Fruit fly (Drosophila melanogaster) whole organism, prepupa: ENCODE data around the gene CG5968.

Experiments
- CG10631 ChIP-seq: fragments of 200-800 bp; sonication (Bioruptor generic); optimal IDR thresholded peaks from 2 replicates; lab custom pipeline; 2016; ENCODE audit warnings: missing biosample characterization, missing genetic modification characterization
- CG10669 ChIP-seq: fragments of 200-800 bp; sonication (Bioruptor generic); optimal IDR thresholded peaks from 3 replicates; lab custom pipeline; 2018; ENCODE audit warnings: missing biosample characterization, mild to moderate bottlenecking, missing genetic modification characterization, moderate library complexity
- CG11762 ChIP-seq: fragments of 200-800 bp; sonication (Bioruptor generic); optimal IDR thresholded peaks from 3 replicates; lab custom pipeline; 2016; ENCODE audit warnings: missing biosample characterization, missing genetic modification characterization; ENCODE audit not compliant: insufficient read depth
- CG15336 ChIP-seq: fragments of 200-800 bp; sonication (Bioruptor generic); IDR thresholded peaks from 2 replicates; pipeline ENCODE4 v1.3.6; 2022; ENCODE audit warnings: missing biosample characterization, missing genetic modification characterization
- CG1621 ChIP-seq: fragments of 200-800 bp; sonication (Bioruptor generic); optimal IDR thresholded peaks from 3 replicates; lab custom pipeline; 2018; ENCODE audit warnings: missing biosample characterization, mild to moderate bottlenecking, missing genetic modification characterization
- CG16779 ChIP-seq: fragments of 200-800 bp; sonication (Bioruptor generic); optimal IDR thresholded peaks from 3 replicates; lab custom pipeline; 2017; ENCODE audit warnings: missing biosample characterization, mild to moderate bottlenecking, missing genetic modification characterization
- CG3032 ChIP-seq: fragments of 200-800 bp; optimal IDR thresholded peaks from 2 replicates; lab custom pipeline; 2019; ENCODE audit warnings: missing biosample characterization, mild to moderate bottlenecking, missing genetic modification characterization, moderate library complexity
- CG31627 ChIP-seq: fragments of 200-800 bp; sonication (Bioruptor generic); optimal IDR thresholded peaks from 3 replicates; lab custom pipeline; 2016; ENCODE audit warnings: missing biosample characterization, missing genetic modification characterization
- CG32006 ChIP-seq: fragments of 200-800 bp; sonication (Bioruptor generic); optimal IDR thresholded peaks from 3 replicates; lab custom pipeline; 2017; ENCODE audit warnings: missing biosample characterization, mild to moderate bottlenecking, missing genetic modification characterization
- CG34406 ChIP-seq: fragments of 200-800 bp; sonication (Bioruptor generic); optimal IDR thresholded peaks from 3 replicates; lab custom pipeline; 2016; ENCODE audit warnings: missing biosample characterization, missing genetic modification characterization
- CG3919 ChIP-seq: fragments of 200-800 bp; sonication (Bioruptor generic); optimal IDR thresholded peaks from 3 replicates; lab custom pipeline; 2016; ENCODE audit warnings: missing biosample characterization, missing genetic modification characterization
- CG4318 ChIP-seq: fragments of 200-800 bp; sonication (Bioruptor generic); optimal IDR thresholded peaks from 3 replicates; lab custom pipeline; 2017; ENCODE audit warnings: missing biosample characterization, mild to moderate bottlenecking, missing genetic modification characterization
- CG6163 ChIP-seq: fragments of 200-800 bp; sonication (Bioruptor generic); IDR thresholded peaks from 3 replicates; pipeline ENCODE4 v1.3.6; 2022; ENCODE audit warnings: missing biosample characterization, missing genetic modification characterization
- CG6276 ChIP-seq: fragments of 200-800 bp; sonication (Bioruptor generic); optimal IDR thresholded peaks from 2 replicates; lab custom pipeline; 2017; ENCODE audit warnings: missing biosample characterization, mild to moderate bottlenecking, missing genetic modification characterization
- CG6808 ChIP-seq: fragments of 200-800 bp; sonication (Bioruptor generic); optimal IDR thresholded peaks from 3 replicates; lab custom pipeline; 2017; ENCODE audit warnings: missing biosample characterization, missing genetic modification characterization, mild to moderate bottlenecking, moderate library complexity, missing genetic modification reagents
- CG6854 ChIP-seq: fragments of 200-800 bp; sonication (Bioruptor generic); optimal IDR thresholded peaks from 2 replicates; lab custom pipeline; 2017; ENCODE audit warnings: missing biosample characterization, mild to moderate bottlenecking, missing genetic modification characterization
- CG8119 ChIP-seq: fragments of 200-800 bp; sonication (Bioruptor generic); IDR thresholded peaks from 3 replicates; pipeline ENCODE4 v1.3.6; 2022; ENCODE audit warnings: missing biosample characterization, missing genetic modification characterization
- CG8632 ChIP-seq: fragments of 200-800 bp; sonication (Bioruptor generic); optimal IDR thresholded peaks from 3 replicates; lab custom pipeline; 2016; ENCODE audit warnings: missing biosample characterization, missing genetic modification characterization
- Eip75B ChIP-seq: fragments of 200-800 bp; sonication (Bioruptor generic); optimal IDR thresholded peaks from 3 replicates; lab custom pipeline; 2016; ENCODE audit warnings: missing biosample characterization, missing genetic modification characterization
- Eip78C ChIP-seq: fragments of 200-800 bp; sonication (Bioruptor generic); peaks from one replicate; lab custom pipeline; 2016; ENCODE audit warnings: missing biosample characterization, missing genetic modification characterization
- Eip93F ChIP-seq: fragments of 200-800 bp; sonication (Bioruptor generic); optimal IDR thresholded peaks from 2 replicates; lab custom pipeline; 2016; ENCODE audit warnings: missing biosample characterization, mild to moderate bottlenecking, missing genetic modification characterization
- Ets21C ChIP-seq: fragments of 200-800 bp; sonication (Bioruptor generic); optimal IDR thresholded peaks from 3 replicates; lab custom pipeline; 2016; ENCODE audit warnings: missing biosample characterization, missing genetic modification characterization
- Ets96B ChIP-seq: fragments of 200-800 bp; optimal IDR thresholded peaks from 2 replicates; lab custom pipeline; 2019; ENCODE audit warnings: missing biosample characterization, mild to moderate bottlenecking, missing genetic modification characterization, moderate library complexity
- Gug ChIP-seq: fragments of 200-800 bp; sonication (Bioruptor generic); IDR thresholded peaks from 2 replicates; pipeline ENCODE4 v1.3.6; 2022; ENCODE audit warnings: missing biosample characterization, missing genetic modification characterization
- Hr38 ChIP-seq: sonication (Bioruptor generic); optimal IDR thresholded peaks from 2 replicates; lab custom pipeline; 2016; ENCODE audit warnings: missing biosample characterization, missing genetic modification characterization
- Hr39 ChIP-seq: fragments of 200-800 bp; sonication (Bioruptor generic); optimal IDR thresholded peaks from 2 replicates; lab custom pipeline; 2016; ENCODE audit warnings: missing biosample characterization, missing genetic modification characterization
- Hr4 ChIP-seq: fragments of 200-800 bp; sonication (Bioruptor generic); optimal IDR thresholded peaks from 3 replicates; lab custom pipeline; 2016; ENCODE audit warnings: missing biosample characterization, missing genetic modification characterization
- Lpt ChIP-seq: fragments of 200-800 bp; sonication (Bioruptor generic); optimal IDR thresholded peaks from 3 replicates; lab custom pipeline; 2016; ENCODE audit warnings: missing biosample characterization, missing genetic modification characterization
- Met ChIP-seq: fragments of 200-800 bp; sonication (Bioruptor generic); optimal IDR thresholded peaks from 3 replicates; lab custom pipeline; 2016; ENCODE audit warnings: missing biosample characterization, missing genetic modification characterization
- OdsH ChIP-seq: fragments of 200-800 bp; sonication (Bioruptor generic); optimal IDR thresholded peaks from 3 replicates; lab custom pipeline; 2016; ENCODE audit warnings: missing biosample characterization, missing genetic modification characterization
- Sox14 ChIP-seq: fragments of 200-800 bp; sonication (Bioruptor generic); optimal IDR thresholded peaks from 3 replicates; lab custom pipeline; 2016; ENCODE audit warnings: missing biosample characterization, missing genetic modification characterization
- achi ChIP-seq: fragments of 200-800 bp; sonication (Bioruptor generic); optimal IDR thresholded peaks from 3 replicates; lab custom pipeline; 2016; ENCODE audit warnings: missing biosample characterization, missing genetic modification characterization
- acj6 ChIP-seq: fragments of 200-800 bp; sonication (Bioruptor generic); optimal IDR thresholded peaks from 3 replicates; lab custom pipeline; 2016; ENCODE audit warnings: missing biosample characterization, missing genetic modification characterization
- dac ChIP-seq: fragments of 200-800 bp; sonication (Bioruptor generic); optimal IDR thresholded peaks from 2 replicates; lab custom pipeline; 2017; ENCODE audit warnings: missing biosample characterization, mild to moderate bottlenecking, missing genetic modification characterization
- eg ChIP-seq: fragments of 200-800 bp; sonication (Bioruptor generic); IDR thresholded peaks from 3 replicates; pipeline ENCODE4 v1.3.6; 2022; ENCODE audit warnings: missing biosample characterization, missing genetic modification characterization
- esn ChIP-seq: fragments of 200-800 bp; sonication (Bioruptor generic); optimal IDR thresholded peaks from 2 replicates; lab custom pipeline; 2016; ENCODE audit warnings: missing biosample characterization, mild to moderate bottlenecking, missing genetic modification characterization, moderate library complexity
- fd85E ChIP-seq: fragments of 200-800 bp; sonication (Bioruptor generic); optimal IDR thresholded peaks from 3 replicates; lab custom pipeline; 2016; ENCODE audit warnings: missing biosample characterization, missing genetic modification characterization
- fkh ChIP-seq: fragments of 200-800 bp; sonication (Bioruptor generic); optimal IDR thresholded peaks from 3 replicates; lab custom pipeline; 2017; ENCODE audit warnings: missing biosample characterization, mild to moderate bottlenecking, missing genetic modification characterization, moderate library complexity
- pdm3 ChIP-seq: fragments of 200-800 bp; sonication (Bioruptor generic); optimal IDR thresholded peaks from 3 replicates; lab custom pipeline; 2016; ENCODE audit warnings: missing biosample characterization, missing genetic modification characterization
- salr ChIP-seq, 2 experiments: fragments of 200-800 bp; sonication (Bioruptor generic); optimal IDR thresholded peaks; 3 replicates each; lab custom pipeline; 2016 to 2018; ENCODE audit warnings: missing biosample characterization in 2 of 2, missing genetic modification characterization in 2 of 2, mild to moderate bottlenecking in 1 of 2
- spab ChIP-seq: fragments of 200-800 bp; sonication (Bioruptor generic); optimal IDR thresholded peaks from 2 replicates; lab custom pipeline; 2017; ENCODE audit warnings: missing biosample characterization, mild to moderate bottlenecking, missing genetic modification characterization, missing genetic modification reagents
- ss ChIP-seq, 2 experiments: fragments of 200-800 bp; sonication (Bioruptor generic); optimal IDR thresholded peaks; 2 replicates in 1 of 2; 3 replicates in 1 of 2; lab custom pipeline; 2017 to 2018; ENCODE audit warnings: mild to moderate bottlenecking in 2 of 2, missing biosample characterization in 2 of 2, missing genetic modification characterization in 2 of 2, moderate library complexity in 1 of 2
- svp ChIP-seq: fragments of 200-800 bp; sonication (Bioruptor generic); peaks from one replicate; lab custom pipeline; 2016; ENCODE audit warnings: missing biosample characterization, missing genetic modification characterization

CG5968 gene

dm6 chr2L:16541318-16541717 lies 8.4 kb downstream of the CG5968 start:
- no peak for TF ChIP-seq fd85E (GFP tag; lab: Kevin White, UChicago)
- TF ChIP-seq Sox14 (GFP tag; lab: Kevin White, UChicago) = no peak
- no peak for TF ChIP-seq acj6 (GFP tag; lab: Kevin White, UChicago)

dm6 chr2L:16540773-16541172 lies 9.0 kb downstream of the CG5968 start:
- TF ChIP-seq CG31627 (GFP tag; lab: Kevin White, UChicago) = no peak
- TF ChIP-seq fkh = peak; percentile 82
- no peak for TF ChIP-seq Ets96B (tag; lab: Kevin White, UChicago)
- no peak for TF ChIP-seq CG32006 (GFP tag; lab: Kevin White, UChicago)

dm6 chr2L:16538931-16539330 lies 10.8 kb downstream of the CG5968 start:
- TF ChIP-seq CG16779 (tag; lab: Kevin White, UChicago) (no peak), CG3919 (GFP tag; lab: Kevin White, UChicago) (no peak), Gug (GFP tag; lab: Robert Waterston, UW) (no peak), OdsH (GFP tag; lab: Kevin White, UChicago) (no peak), achi (GFP tag; lab: Kevin White, UChicago) (no peak), Eip75B (no peak), Hr39 (GFP tag; lab: Kevin White, UChicago) (no peak)

- peak; percentile 62 for TF ChIP-seq Eip78C (GFP tag; lab: Kevin White, UChicago)
- peak; percentile 29 for TF ChIP-seq fkh
- TF ChIP-seq CG6276 (GFP tag; lab: Kevin White, UChicago) = no peak
Observed at dm6 chr2L:16538134-16538533, 11.6 kb downstream of the CG5968 start.

dm6 chr2L:16537049-16537459 lies 12.7 kb downstream of the CG5968 start:
- TF ChIP-seq CG6854 (GFP tag; lab: Kevin White, UChicago) = no peak
- TF ChIP-seq esn (GFP tag; lab: Kevin White, UChicago) = peak; percentile 37
- no peak for TF ChIP-seq Ets21C (GFP tag; lab: Kevin White, UChicago)
- TF ChIP-seq CG1621 = no peak
- TF ChIP-seq CG6808 (GFP tag; lab: Kevin White, UChicago) = peak; percentile 2
- TF ChIP-seq Eip93F = no peak
- TF ChIP-seq Eip78C (GFP tag; lab: Kevin White, UChicago) = peak; percentile 69
- TF ChIP-seq CG10631 (GFP tag; lab: Kevin White, UChicago) = peak; percentile 40
- peak; percentile 11 for TF ChIP-seq achi (GFP tag; lab: Kevin White, UChicago)
- TF ChIP-seq Met (GFP tag; lab: Kevin White, UChicago) = peak; percentile 6
- peak; percentile 39; the same call in 1 of the 2 replicates for TF ChIP-seq CG15336 (GFP tag; lab: Robert Waterston, UW)
- TF ChIP-seq acj6 (GFP tag; lab: Kevin White, UChicago) = peak; percentile 25
- peak in 1 of 2 experiments; percentile 10 for TF ChIP-seq salr (GFP tag; optimal IDR thresholded peaks at IDR 0.05; lab: Kevin White, UChicago)
- TF ChIP-seq CG11762 (GFP tag; lab: Kevin White, UChicago) = peak; percentile 13
- peak; percentile 58 for TF ChIP-seq CG32006 (GFP tag; lab: Kevin White, UChicago)
- peak; percentile 24 for TF ChIP-seq CG4318 (GFP tag; lab: Kevin White, UChicago)
- TF ChIP-seq pdm3 (GFP tag; lab: Kevin White, UChicago) = no peak
- no peak for TF ChIP-seq ss (GFP tag; optimal IDR thresholded peaks at IDR 0.05; lab: Kevin White, UChicago)
- peak; percentile 33 for TF ChIP-seq CG34406 (GFP tag; lab: Kevin White, UChicago)
- peak; percentile 27 for TF ChIP-seq Hr4 (GFP tag; lab: Kevin White, UChicago)
- peak; percentile 54 for TF ChIP-seq svp (GFP tag; lab: Kevin White, UChicago)
- TF ChIP-seq Ets96B (tag; lab: Kevin White, UChicago) = peak; percentile 21
- peak; percentile 56 for TF ChIP-seq CG8632 (GFP tag; lab: Kevin White, UChicago)
- no peak for TF ChIP-seq CG6163
- peak; percentile 53 for TF ChIP-seq CG6276 (GFP tag; lab: Kevin White, UChicago)
- no peak for TF ChIP-seq CG10669 (GFP tag; lab: Kevin White, UChicago)
- TF ChIP-seq Hr38 = no peak
- TF ChIP-seq CG8119 (GFP tag; lab: Robert Waterston, UW) = peak; percentile 54; the same call in 2 of the 3 replicates
- TF ChIP-seq spab (GFP tag; lab: Kevin White, UChicago) = peak; percentile 24
- peak; percentile 65 for TF ChIP-seq CG3032 (tag; lab: Kevin White, UChicago)
- TF ChIP-seq eg = peak; percentile 40; the same call in 2 of the 3 replicates
- TF ChIP-seq dac (GFP tag; lab: Kevin White, UChicago) = no peak
- no peak for TF ChIP-seq Lpt
- TF ChIP-seq, all 60 proteins: peak for 22
